Fruit fly (Drosophila melanogaster) S2 (cell line): ENCODE data around the gene Chmp1.

Experiments
- CG8478 ChIP-seq: fragments of >200 bp; optimal IDR thresholded peaks from 2 replicates; lab custom pipeline; 2018
- CTCF ChIP-seq, 2 experiments: fragments of >200 bp; optimal IDR thresholded peaks; 2 replicates each; lab custom pipeline; 2018

DNA sequence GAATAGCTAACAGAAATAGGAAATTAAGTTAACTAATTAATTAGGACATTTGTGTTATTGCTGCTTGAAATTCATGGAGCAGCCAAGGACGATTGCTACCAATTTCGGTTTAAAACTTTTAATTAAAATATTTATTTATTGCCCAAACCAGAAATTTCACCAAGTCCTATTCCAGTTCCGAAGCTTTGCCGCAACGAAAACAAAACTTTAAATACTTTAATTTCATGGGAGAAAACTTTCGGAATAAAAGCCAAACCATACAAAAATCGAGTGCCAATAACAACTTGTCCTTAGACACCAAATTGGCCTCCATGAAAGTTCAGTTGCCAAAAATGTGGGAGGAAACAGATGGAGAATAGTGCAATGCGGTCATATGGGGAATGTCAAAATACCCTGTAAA, 40.6 kb downstream of the Chmp1 start:
- TF ChIP-seq CTCF (optimal IDR thresholded peaks at IDR 0.05; lab: Kevin White, UChicago) (no peak), CG8478 (lab: Kevin White, UChicago) (no peak)
